Worm (Caenorhabditis elegans): ENCODE results near the gene srlf-17.

Gene srlf-17

ce11 chrIV:11089527-11089926, 13.0 kb downstream of the srlf-17 start, which contains the start of gene M7.7:
M7.7 (plus strand) TSS chrIV:11089827.
- TF ChIP-seq F13H6.1 (tag; optimal IDR thresholded peaks at IDR 0.05) (no peak), mdl-1 (tag; optimal IDR thresholded peaks at IDR 0.05) (no peak)

DNA sequence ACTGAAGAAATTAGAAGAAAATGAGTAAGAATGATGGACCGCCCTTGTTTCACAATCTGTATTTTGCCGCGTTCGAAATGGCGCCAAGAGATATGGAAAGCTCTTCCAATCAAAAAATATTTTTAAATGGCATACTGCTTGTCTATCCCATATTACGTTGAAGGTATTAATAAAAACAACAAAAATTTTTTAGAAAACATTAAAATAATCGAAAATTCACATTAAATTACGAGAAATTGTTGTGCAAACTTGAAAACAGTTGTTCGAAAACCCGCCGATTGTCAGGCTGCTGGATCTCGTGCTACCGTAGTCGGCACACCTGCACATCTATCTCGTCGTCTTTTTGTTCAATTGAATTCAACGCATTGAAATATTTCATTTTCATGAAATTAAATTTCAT, 18.9 kb downstream of the srlf-17 start, which contains the start of gene klc-1:
Gene klc-1, plus strand, starts transcription at position 127 of the 400 bp plus-strand sequence.
- TF ChIP-seq alr-1 (tag; optimal IDR thresholded peaks at IDR 0.05) (no peak), lsy-2 (tag; optimal IDR thresholded peaks at IDR 0.05) (peak in 1 of 2 experiments; percentile 63)

DNA sequence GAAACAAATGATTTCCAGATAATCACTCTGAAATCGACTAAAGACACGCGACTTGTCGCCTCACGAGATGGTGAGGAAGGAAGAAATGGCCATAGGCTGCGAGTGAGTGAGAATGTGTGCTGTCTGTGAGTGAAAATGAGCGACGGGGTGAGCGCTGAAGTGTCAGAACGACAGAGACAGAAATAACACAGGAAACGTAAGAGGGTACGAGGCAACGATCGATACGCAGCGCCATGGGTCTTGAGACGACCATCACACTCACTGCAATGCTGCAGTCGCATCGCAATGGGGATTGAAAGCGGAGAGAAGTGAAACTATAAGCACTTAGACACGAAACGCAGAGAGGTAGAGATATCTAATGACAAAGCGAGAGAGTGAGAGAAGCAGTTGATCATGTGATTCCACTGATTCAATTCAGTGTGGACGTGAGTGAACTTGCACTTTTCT, 19.7 kb downstream of the srlf-17 start:
- TF ChIP-seq egl-27 (tag; optimal IDR thresholded peaks at IDR 0.05) (peak; percentile 93), unc-55 (GFP tag; optimal IDR thresholded peaks at IDR 0.05) (peak; percentile 94), mbf-1 (tag; optimal IDR thresholded peaks at IDR 0.05) (no peak), mab-5 (tag; optimal IDR thresholded peaks at IDR 0.05) (peak; percentile 93), nhr-12 (tag; optimal IDR thresholded peaks at IDR 0.05) (no peak), peb-1 (tag; optimal IDR thresholded peaks at IDR 0.05) (no peak), F13H6.1 (tag; optimal IDR thresholded peaks at IDR 0.05) (peak; percentile 97), nhr-6 (tag; optimal IDR thresholded peaks at IDR 0.05) (peak; percentile 95), nhr-21 (tag; optimal IDR thresholded peaks at IDR 0.05) (peak; percentile 96), fos-1 (tag; optimal IDR thresholded peaks at IDR 0.05) (peak; percentile 85), mdl-1 (tag; optimal IDR thresholded peaks at IDR 0.05) (peak; percentile 61 to 84), lin-11 (tag; optimal IDR thresholded peaks at IDR 0.05) (peak; percentile 94), snpc-4 (tag; optimal IDR thresholded peaks at IDR 0.05) (peak; percentile 62), nhr-10 (tag; optimal IDR thresholded peaks at IDR 0.05) (no peak), ama-1 (optimal IDR thresholded peaks at IDR 0.05) (peak; percentile 90), nhr-11 (tag; optimal IDR thresholded peaks at IDR 0.05) (no peak), lin-13 (GFP tag; optimal IDR thresholded peaks at IDR 0.05) (peak; percentile 86), alr-1 (tag; optimal IDR thresholded peaks at IDR 0.05) (peak; percentile 62), aly-2 (tag; optimal IDR thresholded peaks at IDR 0.05) (no peak), gmeb-1 (tag; optimal IDR thresholded peaks at IDR 0.05) (peak; percentile 64), C34F6.9 (tag; optimal IDR thresholded peaks at IDR 0.05) (peak; percentile 99), elt-3 (tag; optimal IDR thresholded peaks at IDR 0.05) (no peak), nhr-23 (tag; optimal IDR thresholded peaks at IDR 0.05) (peak; percentile 42), ztf-1 (GFP tag; conservative IDR thresholded peaks at IDR 0.05) (no peak), zag-1 (tag; optimal IDR thresholded peaks at IDR 0.05) (peak; percentile 99), dmd-4 (tag; optimal IDR thresholded peaks at IDR 0.05) (no peak), skn-1 (tag; optimal IDR thresholded peaks at IDR 0.05) (peak; percentile 3), nhr-25 (tag; optimal IDR thresholded peaks at IDR 0.05) (peak; percentile 94), sma-9 (GFP tag; optimal IDR thresholded peaks at IDR 0.05) (peak; percentile 92), sma-9 (tag; optimal IDR thresholded peaks at IDR 0.05) (no peak), ztf-4 (tag; optimal IDR thresholded peaks at IDR 0.05) (peak; percentile 91), ztf-11 (tag; optimal IDR thresholded peaks at IDR 0.05) (no peak), lin-39 (tag; optimal IDR thresholded peaks at IDR 0.05) (peak; percentile 25), sem-4 (tag; optimal IDR thresholded peaks at IDR 0.05) (peak; percentile 96), ZK546.5 (tag; optimal IDR thresholded peaks at IDR 0.05) (peak; percentile 44), blmp-1 (tag; optimal IDR thresholded peaks at IDR 0.05; ENCODE audit: insufficient read depth) (peak; percentile 92), ceh-82 (tag; optimal IDR thresholded peaks at IDR 0.05) (peak; percentile 60), ceh-16 (tag; optimal IDR thresholded peaks at IDR 0.05) (no peak), lsy-2 (tag; optimal IDR thresholded peaks at IDR 0.05) (peak; percentile 76 to 94), crh-2 (tag; optimal IDR thresholded peaks at IDR 0.05) (peak; percentile 91), Y55F3AM.14 (GFP tag; optimal IDR thresholded peaks at IDR 0.05) (peak; percentile 83), unc-62 (GFP tag; optimal IDR thresholded peaks at IDR 0.05) (peak; percentile 21), sma-3 (GFP tag; optimal IDR thresholded peaks at IDR 0.05) (peak; percentile 91), unc-39 (tag; optimal IDR thresholded peaks at IDR 0.05) (peak; percentile 27), nhr-77 (tag; optimal IDR thresholded peaks at IDR 0.05) (no peak), R02D3.7 (tag; optimal IDR thresholded peaks at IDR 0.05) (no peak), nhr-237 (tag; optimal IDR thresholded peaks at IDR 0.05) (no peak), elt-1 (tag; optimal IDR thresholded peaks at IDR 0.05) (no peak), nhr-129 (tag; optimal IDR thresholded peaks at IDR 0.05) (peak; percentile 98)
